Fruit fly (Drosophila melanogaster) whole organism, embryonic: ENCODE results near the gene Eaat2.

Experiments used
- ATbp ChIP-seq: fragments of 200-800 bp; sonication (Bioruptor generic); optimal IDR thresholded peaks from 2 replicates; lab custom pipeline; 2017; ENCODE audit warnings: missing biosample characterization, mild to moderate bottlenecking, missing genetic modification characterization, missing genetic modification reagents
- Adf1 ChIP-seq: fragments of 200-800 bp; sonication (Bioruptor generic); IDR thresholded peaks from 2 replicates; pipeline ENCODE4 v1.3.6; 2022; ENCODE audit warnings: missing biosample characterization, missing genetic modification characterization
- Antp ChIP-seq: fragments of 200-800 bp; sonication (Bioruptor generic); optimal IDR thresholded peaks from 3 replicates; lab custom pipeline; 2016; ENCODE audit warnings: missing biosample characterization, missing genetic modification characterization
- Blimp-1 ChIP-seq: fragments of 200-800 bp; sonication (Bioruptor generic); optimal IDR thresholded peaks from 3 replicates; lab custom pipeline; 2018; ENCODE audit warnings: missing biosample characterization, missing genetic modification characterization, mild to moderate bottlenecking, moderate library complexity, missing genetic modification reagents
- CG10979 ChIP-seq: fragments of 200-800 bp; sonication (Bioruptor generic); optimal IDR thresholded peaks from 2 replicates; lab custom pipeline; 2018; ENCODE audit warnings: missing biosample characterization, mild to moderate bottlenecking, missing genetic modification characterization, moderate library complexity
- CG11456 ChIP-seq: fragments of 200-800 bp; sonication (Bioruptor generic); IDR thresholded peaks from 3 replicates; pipeline ENCODE4 v1.3.6; 2022; ENCODE audit warnings: missing biosample characterization, missing genetic modification characterization
- CG11560 ChIP-seq: fragments of 200-800 bp; sonication (Bioruptor generic); IDR thresholded peaks from 3 replicates; pipeline ENCODE4 v1.3.6; 2022; ENCODE audit warnings: missing biosample characterization, missing genetic modification characterization
- CG12391 ChIP-seq: fragments of 200-800 bp; sonication (Bioruptor generic); optimal IDR thresholded peaks from 3 replicates; lab custom pipeline; 2018; ENCODE audit warnings: missing biosample characterization, mild to moderate bottlenecking, missing genetic modification characterization, moderate library complexity
- CG12769 ChIP-seq: fragments of 200-800 bp; sonication (Bioruptor generic); optimal IDR thresholded peaks from 2 replicates; lab custom pipeline; 2019; ENCODE audit warnings: missing biosample characterization, mild to moderate bottlenecking, missing genetic modification characterization, moderate library complexity
- CG1792 ChIP-seq: fragments of 200-800 bp; sonication (Bioruptor generic); optimal IDR thresholded peaks from 2 replicates; lab custom pipeline; 2016; ENCODE audit warnings: missing biosample characterization, missing genetic modification characterization
- CG2712 ChIP-seq: fragments of 200-800 bp; optimal IDR thresholded peaks from 3 replicates; lab custom pipeline; 2019; ENCODE audit warnings: missing biosample characterization, mild to moderate bottlenecking, missing genetic modification characterization, moderate library complexity
- CG2889 ChIP-seq: fragments of 200-800 bp; sonication (Bioruptor generic); IDR thresholded peaks from 3 replicates; pipeline ENCODE4 v1.3.6; 2022; ENCODE audit warnings: missing biosample characterization, missing genetic modification characterization
- CG30403 ChIP-seq: fragments of 200-800 bp; sonication (Bioruptor generic); optimal IDR thresholded peaks from 3 replicates; lab custom pipeline; 2016; ENCODE audit warnings: missing biosample characterization, missing genetic modification characterization
- CG32532 ChIP-seq: fragments of 200-800 bp; sonication (Bioruptor generic); IDR thresholded peaks from 2 replicates; pipeline ENCODE4 v1.3.6; 2022; ENCODE audit warnings: missing biosample characterization, missing genetic modification characterization
- CG6765 ChIP-seq: fragments of 200-800 bp; sonication (Bioruptor generic); optimal IDR thresholded peaks from 3 replicates; lab custom pipeline; 2017; ENCODE audit warnings: missing biosample characterization, mild to moderate bottlenecking, missing genetic modification characterization
- CG7556 ChIP-seq: fragments of 200-800 bp; sonication (Bioruptor generic); optimal IDR thresholded peaks from 2 replicates; lab custom pipeline; 2017; ENCODE audit warnings: missing biosample characterization, mild to moderate bottlenecking, missing genetic modification characterization
- CG8924 ChIP-seq: fragments of 200-800 bp; optimal IDR thresholded peaks from 3 replicates; lab custom pipeline; 2019; ENCODE audit warnings: missing biosample characterization, mild to moderate bottlenecking, missing genetic modification characterization, moderate library complexity
- CG9817 ChIP-seq: fragments of 200-800 bp; sonication (Bioruptor generic); optimal IDR thresholded peaks from 2 replicates; lab custom pipeline; 2018; ENCODE audit warnings: missing biosample characterization, mild to moderate bottlenecking, missing genetic modification characterization, moderate library complexity
- CG9932 ChIP-seq: fragments of 200-800 bp; sonication (Bioruptor generic); IDR thresholded peaks from 2 replicates; pipeline ENCODE4 v1.3.6; 2022; ENCODE audit warnings: missing biosample characterization, missing genetic modification characterization
- CoRest ChIP-seq: fragments of 200-800 bp; sonication (Bioruptor generic); optimal IDR thresholded peaks from 3 replicates; lab custom pipeline; 2018; ENCODE audit warnings: missing biosample characterization, mild to moderate bottlenecking, missing genetic modification characterization, moderate library complexity
- Dip2 ChIP-seq: fragments of 200-800 bp; sonication (Bioruptor generic); IDR thresholded peaks from 2 replicates; pipeline ENCODE4 v1.3.6; 2022; ENCODE audit warnings: missing biosample characterization, missing genetic modification characterization
- Drgx ChIP-seq: fragments of 200-800 bp; sonication (Bioruptor generic); IDR thresholded peaks from 2 replicates; pipeline ENCODE4 v1.3.6; 2022; ENCODE audit warnings: missing biosample characterization, missing genetic modification characterization
- Hmr ChIP-seq: fragments of 200-800 bp; sonication (Bioruptor generic); optimal IDR thresholded peaks from 3 replicates; lab custom pipeline; 2017; ENCODE audit warnings: mild to moderate bottlenecking, missing biosample characterization, missing genetic modification reagents, missing genetic modification characterization
- Hr3 ChIP-seq: fragments of 200-800 bp; sonication (Bioruptor generic); optimal IDR thresholded peaks from 3 replicates; lab custom pipeline; 2016; ENCODE audit warnings: missing biosample characterization, missing genetic modification characterization
- Hr51 ChIP-seq, 2 experiments: fragments of 200-800 bp; sonication (Bioruptor generic); optimal IDR thresholded peaks; 2 replicates in 1 of 2; 3 replicates in 1 of 2; lab custom pipeline; 2016 to 2018; ENCODE audit warnings: missing biosample characterization in 2 of 2, missing genetic modification characterization in 2 of 2, mild to moderate bottlenecking in 1 of 2, moderate library complexity in 1 of 2
- NfI ChIP-seq: fragments of 200-800 bp; sonication (Bioruptor generic); optimal IDR thresholded peaks from 3 replicates; lab custom pipeline; 2018; ENCODE audit warnings: missing biosample characterization, mild to moderate bottlenecking, missing genetic modification characterization, moderate library complexity
- Poxn ChIP-seq: fragments of 200-800 bp; sonication (Bioruptor generic); IDR thresholded peaks from 2 replicates; pipeline ENCODE4 v1.3.6; 2022; ENCODE audit warnings: missing biosample characterization, missing genetic modification characterization
- Ptx1 ChIP-seq: fragments of 200-800 bp; sonication (Bioruptor generic); IDR thresholded peaks from 2 replicates; pipeline ENCODE4 v1.3.6; 2022; ENCODE audit warnings: missing biosample characterization, missing genetic modification characterization
- Rx ChIP-seq: fragments of 200-800 bp; sonication (Bioruptor generic); IDR thresholded peaks from 2 replicates; pipeline ENCODE4 v1.3.6; 2022; ENCODE audit warnings: missing biosample characterization, missing genetic modification characterization
- Sox102F ChIP-seq: fragments of 200-800 bp; sonication (Bioruptor generic); optimal IDR thresholded peaks from 2 replicates; lab custom pipeline; 2018; ENCODE audit warnings: missing biosample characterization, mild to moderate bottlenecking, missing genetic modification characterization, moderate library complexity
- Xbp1 ChIP-seq: fragments of 200-800 bp; sonication (Bioruptor generic); optimal IDR thresholded peaks from 3 replicates; lab custom pipeline; 2016; ENCODE audit warnings: missing biosample characterization, mild to moderate bottlenecking, missing genetic modification characterization
- chinmo ChIP-seq: fragments of 200-800 bp; sonication (Bioruptor generic); IDR thresholded peaks from 4 replicates; pipeline ENCODE4 v1.3.6; 2022; ENCODE audit warnings: missing biosample characterization, missing genetic modification characterization; ENCODE audit not compliant: partially characterized antibody
- crol ChIP-seq: fragments of 200-800 bp; sonication (Bioruptor generic); IDR thresholded peaks from 2 replicates; pipeline ENCODE4 v1.3.6; 2022; ENCODE audit warnings: missing biosample characterization, missing genetic modification characterization
- gcm ChIP-seq: fragments of 200-800 bp; sonication (Bioruptor generic); optimal IDR thresholded peaks from 2 replicates; lab custom pipeline; 2019; ENCODE audit warnings: missing biosample characterization, mild to moderate bottlenecking, missing genetic modification characterization, moderate library complexity
- lbe ChIP-seq: fragments of 200-800 bp; sonication (Bioruptor generic); optimal IDR thresholded peaks from 2 replicates; lab custom pipeline; 2016; ENCODE audit warnings: missing biosample characterization, mild to moderate bottlenecking, missing genetic modification characterization
- lilli ChIP-seq: fragments of 200-800 bp; sonication (Bioruptor generic); optimal IDR thresholded peaks from 3 replicates; lab custom pipeline; 2016; ENCODE audit warnings: missing biosample characterization, missing genetic modification characterization
- row ChIP-seq: fragments of 200-800 bp; sonication (Bioruptor generic); IDR thresholded peaks from 3 replicates; pipeline ENCODE4 v1.3.6; 2022; ENCODE audit warnings: missing biosample characterization, missing genetic modification characterization
- scrt ChIP-seq: fragments of 200-800 bp; sonication (Bioruptor generic); optimal IDR thresholded peaks from 2 replicates; lab custom pipeline; 2018; ENCODE audit warnings: missing biosample characterization, mild to moderate bottlenecking, missing genetic modification characterization, moderate library complexity
- sens ChIP-seq: fragments of 200-800 bp; sonication (Bioruptor generic); peaks from one replicate; lab custom pipeline; 2016; ENCODE audit warnings: missing biosample characterization, missing genetic modification characterization
- shn ChIP-seq: fragments of 200-800 bp; sonication (Bioruptor generic); optimal IDR thresholded peaks from 3 replicates; lab custom pipeline; 2016; ENCODE audit warnings: missing biosample characterization, missing genetic modification characterization
- slbo ChIP-seq: fragments of 200-800 bp; sonication (Bioruptor generic); IDR thresholded peaks from 2 replicates; pipeline ENCODE4 v1.3.6; 2022; ENCODE audit warnings: missing biosample characterization, missing genetic modification characterization
- tna ChIP-seq: fragments of 200-800 bp; sonication (Bioruptor generic); IDR thresholded peaks from 2 replicates; pipeline ENCODE4 v1.3.6; 2022; ENCODE audit warnings: missing biosample characterization, missing genetic modification characterization; ENCODE audit not compliant: partially characterized antibody
- vvl ChIP-seq: fragments of 200-800 bp; sonication (Bioruptor generic); IDR thresholded peaks from 2 replicates; pipeline ENCODE4 v1.3.6; 2022; ENCODE audit warnings: missing biosample characterization, missing genetic modification characterization
- zfh1 ChIP-seq: fragments of 200-800 bp; sonication (Bioruptor generic); IDR thresholded peaks from 3 replicates; pipeline ENCODE4 v1.3.6; 2022; ENCODE audit warnings: missing biosample characterization, missing genetic modification characterization
- zfh2 ChIP-seq: fragments of 200-800 bp; sonication (Bioruptor generic); optimal IDR thresholded peaks from 2 replicates; lab custom pipeline; 2016; ENCODE audit warnings: missing biosample characterization, missing genetic modification characterization

The Eaat2 gene

DNA sequence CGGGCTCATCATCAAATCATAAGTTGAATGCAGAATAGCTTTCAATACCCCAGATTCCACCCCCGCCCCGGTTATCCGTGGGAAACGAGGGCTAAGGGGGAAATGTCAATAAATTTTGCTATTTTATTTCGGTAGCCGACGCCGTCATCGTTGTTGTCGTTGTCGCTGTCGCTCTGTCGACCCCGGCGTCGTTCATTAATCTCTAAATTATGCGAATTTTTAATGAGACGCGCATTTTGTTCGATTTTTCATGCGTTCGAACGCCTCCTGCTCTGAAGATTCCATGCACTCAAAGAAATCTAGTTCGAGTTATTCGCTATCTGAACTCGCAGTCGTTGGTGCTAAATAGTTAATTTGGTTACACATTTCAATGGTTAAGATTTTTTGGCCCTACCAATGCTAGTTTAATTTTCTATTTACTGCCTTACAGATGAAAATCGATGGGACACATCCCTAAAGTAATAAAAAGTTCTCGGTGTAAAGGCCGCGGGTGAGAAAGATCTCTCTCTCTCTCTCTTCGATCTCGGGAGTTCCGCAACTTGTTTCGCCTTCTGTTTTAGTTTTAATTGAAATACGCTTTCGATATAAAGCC lies 25.8 kb downstream of the Eaat2 start (continued):
- TF ChIP-seq CG9932 (GFP tag; lab: Robert Waterston, UW) = peak; percentile 71
- TF ChIP-seq Ptx1 (GFP tag; lab: Robert Waterston, UW) = 0 out of 2 replicates have a peak, but pooled peaks have one; percentile 22
- TF ChIP-seq CG10979 (tag; lab: Kevin White, UChicago) = no peak
- TF ChIP-seq Blimp-1 (GFP tag; lab: Kevin White, UChicago) = peak; percentile 12
- TF ChIP-seq Hmr (GFP tag; lab: Kevin White, UChicago) = peak; percentile 44
- peak; percentile 45 for TF ChIP-seq Xbp1 (GFP tag; lab: Kevin White, UChicago)
- peak; percentile 69 for TF ChIP-seq row (GFP tag; lab: Robert Waterston, UW)
- peak; percentile 23; the same call in 1 of the 2 replicates for TF ChIP-seq Drgx
- peak; percentile 62 for TF ChIP-seq Sox102F
- peak; percentile 26 for TF ChIP-seq lbe
- no peak for TF ChIP-seq CG1792 (GFP tag; lab: Kevin White, UChicago)
- TF ChIP-seq CG6765 = no peak
- 0 out of 2 replicates have a peak, but pooled peaks have one; percentile 11 for TF ChIP-seq Adf1
- peak; percentile 41 for TF ChIP-seq CG30403
- no peak for TF ChIP-seq gcm (GFP tag; lab: Kevin White, UChicago)
- no peak for TF ChIP-seq tna
- TF ChIP-seq crol (GFP tag; lab: Robert Waterston, UW) = 0 out of 2 replicates have a peak, but pooled peaks have one; percentile 18
- peak; percentile 36; the same call in 1 of the 2 replicates for TF ChIP-seq Rx (GFP tag; lab: Robert Waterston, UW)
- peak; percentile 35 for TF ChIP-seq zfh2
- TF ChIP-seq CG32532 (GFP tag; lab: Robert Waterston, UW) = peak; percentile 53; the same call in 1 of the 2 replicates
- TF ChIP-seq sens (GFP tag; lab: Kevin White, UChicago) = peak; percentile 53
- peak; percentile 26 for TF ChIP-seq CG12391
- TF ChIP-seq slbo (GFP tag; lab: Robert Waterston, UW) = peak; percentile 79
- peak; percentile 48 for TF ChIP-seq lilli (GFP tag; lab: Kevin White, UChicago)
- peak; percentile 33 for TF ChIP-seq CG8924 (tag; lab: Kevin White, UChicago)
- TF ChIP-seq chinmo (GFP tag; lab: Robert Waterston, UW) = 0 out of 4 replicates have a peak, but pooled peaks have one; percentile 62
- TF ChIP-seq CG2889 (GFP tag; lab: Robert Waterston, UW) = 0 out of 3 replicates have a peak, but pooled peaks have one; percentile 53
- TF ChIP-seq CG7556 (GFP tag; lab: Kevin White, UChicago) = no peak
- TF ChIP-seq ATbp (GFP tag; lab: Kevin White, UChicago) = peak; percentile 16
- peak; percentile 18 for TF ChIP-seq shn (GFP tag; lab: Kevin White, UChicago)
- TF ChIP-seq CG11560 (tag; lab: Robert Waterston, UW) = 0 out of 3 replicates have a peak, but pooled peaks have one; percentile 14
- TF ChIP-seq vvl (GFP tag; lab: Robert Waterston, UW) = peak; percentile 57
- TF ChIP-seq zfh1 (GFP tag; lab: Robert Waterston, UW) = no peak
- TF ChIP-seq CG9817 (tag; lab: Kevin White, UChicago) = peak; percentile 38
- TF ChIP-seq Hr51 (GFP tag; optimal IDR thresholded peaks at IDR 0.05; lab: Kevin White, UChicago) = peak in 1 of 2 experiments; percentile 11
- TF ChIP-seq CG2712 (tag; lab: Kevin White, UChicago) = peak; percentile 9
- peak; percentile 20 for TF ChIP-seq Hr3
- peak; percentile 44 for TF ChIP-seq CoRest
- TF ChIP-seq scrt (GFP tag; lab: Kevin White, UChicago) = no peak
- no peak for TF ChIP-seq NfI (GFP tag; lab: Kevin White, UChicago)
- TF ChIP-seq Poxn (GFP tag; lab: Robert Waterston, UW) = no peak
- TF ChIP-seq CG11456 (GFP tag; lab: Robert Waterston, UW) = peak; percentile 50; the same call in 1 of the 3 replicates
- no peak for TF ChIP-seq Dip2
- no peak for TF ChIP-seq Antp (GFP tag; lab: Kevin White, UChicago)
- peak; percentile 73 for TF ChIP-seq CG12769 (tag; lab: Kevin White, UChicago)
